Fruit fly (Drosophila melanogaster): ENCODE data around the gene CG14546.

Gene CG14546

DNA sequence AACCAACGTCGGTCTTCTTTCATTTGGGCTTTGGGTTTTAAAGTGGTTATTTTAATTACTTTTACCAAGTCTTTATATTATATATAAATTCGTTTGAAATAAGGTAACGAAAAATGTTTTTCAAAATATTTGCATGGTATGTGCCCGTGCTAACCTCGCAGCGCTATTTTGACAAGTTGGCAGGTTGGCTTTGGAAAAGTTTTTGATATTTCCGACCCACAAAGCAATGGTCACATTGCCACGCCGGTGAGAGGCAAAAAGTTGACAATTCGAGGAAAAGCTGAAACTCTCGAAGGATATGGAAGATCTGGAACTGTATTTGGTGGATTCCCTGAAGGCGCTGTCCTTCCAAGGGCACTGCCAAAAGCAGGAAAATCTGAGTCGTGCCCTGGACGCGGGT, 29.2 kb downstream of the CG14546 start, which contains the start of gene CG5913:
Gene CG5913, plus strand, starts transcription at position 224 of the 400 bp plus-strand sequence.
- TF ChIP-seq Side (GFP tag; optimal IDR thresholded peaks at IDR 0.05), result no peak
- peak; percentile 66 for TF ChIP-seq MESR4 (GFP tag; optimal IDR thresholded peaks at IDR 0.05)
- TF ChIP-seq Dp (GFP tag; optimal IDR thresholded peaks at IDR 0.05), result peak; percentile 57
- TF ChIP-seq HmgZ (tag; optimal IDR thresholded peaks at IDR 0.05), result peak; percentile 47
- TF ChIP-seq CG3726 (GFP tag; IDR thresholded peaks at IDR 0.05), result no peak
- TF ChIP-seq CG17912 (GFP tag; optimal IDR thresholded peaks at IDR 0.05), result no peak
- peak; percentile 85 for TF ChIP-seq gfzf (GFP tag; optimal IDR thresholded peaks at IDR 0.05)
- no peak for TF ChIP-seq zen (tag; optimal IDR thresholded peaks at IDR 0.05)
- TF ChIP-seq CG6791 (GFP tag; IDR thresholded peaks at IDR 0.05; ENCODE audit: partially characterized antibody), result 0 out of 3 replicates have a peak, but pooled peaks have one; percentile 25
- peak; percentile 21; the same call in 1 of the 3 replicates for TF ChIP-seq CG34422 (GFP tag; IDR thresholded peaks at IDR 0.05)
- TF ChIP-seq CG4617 (GFP tag; optimal IDR thresholded peaks at IDR 0.05; ENCODE audit: borderline replicate concordance), result peak; percentile 81
- TF ChIP-seq fd64A (GFP tag; optimal IDR thresholded peaks at IDR 0.05), result no peak
- TF ChIP-seq vvl (GFP tag; IDR thresholded peaks at IDR 0.05), result 0 out of 2 replicates have a peak, but pooled peaks have one; percentile 6
- peak; percentile 20 for TF ChIP-seq sens (GFP tag)
- TF ChIP-seq bbx (GFP tag; IDR thresholded peaks at IDR 0.05; ENCODE audit: partially characterized antibody), result peak; percentile 49; the same call in 1 of the 2 replicates
- TF ChIP-seq Lhr (GFP tag; optimal IDR thresholded peaks at IDR 0.05), result peak; percentile 53
- peak; percentile 72 for TF ChIP-seq Sry-β (GFP tag; optimal IDR thresholded peaks at IDR 0.05)
- peak; percentile 95 for TF ChIP-seq MBD-R2 (GFP tag; IDR thresholded peaks at IDR 0.05)
- TF ChIP-seq ap (GFP tag; IDR thresholded peaks at IDR 0.05), result no peak
- TF ChIP-seq Myb (GFP tag; optimal IDR thresholded peaks at IDR 0.05), result peak; percentile 77
- TF ChIP-seq CG17568 (GFP tag; optimal IDR thresholded peaks at IDR 0.05), result no peak
- 0 out of 2 replicates have a peak, but pooled peaks have one; percentile 32 for TF ChIP-seq Dref (GFP tag; IDR thresholded peaks at IDR 0.05)
- TF ChIP-seq CTCF (GFP tag; optimal IDR thresholded peaks at IDR 0.05), result peak; percentile 55
- TF ChIP-seq stwl (tag; optimal IDR thresholded peaks at IDR 0.05), result peak; percentile 94
- TF ChIP-seq CG15479 (GFP tag; optimal IDR thresholded peaks at IDR 0.05), result no peak
- no peak for TF ChIP-seq CG3065 (GFP tag; optimal IDR thresholded peaks at IDR 0.05)
- peak; percentile 84 for TF ChIP-seq pzg (GFP tag; optimal IDR thresholded peaks at IDR 0.05)
- TF ChIP-seq Hmr (GFP tag; optimal IDR thresholded peaks at IDR 0.05), result peak; percentile 45
- TF ChIP-seq tap (tag; optimal IDR thresholded peaks at IDR 0.05), result no peak
- TF ChIP-seq unc-4 (GFP tag; IDR thresholded peaks at IDR 0.05; ENCODE audit: partially characterized antibody), result peak; percentile 22; the same call in 1 of the 2 replicates
- TF ChIP-seq bsh (GFP tag; optimal IDR thresholded peaks at IDR 0.05), result no peak
- TF ChIP-seq YL-1 (GFP tag; optimal IDR thresholded peaks at IDR 0.05), result peak; percentile 54
- no peak for TF ChIP-seq sisA (GFP tag; IDR thresholded peaks at IDR 0.05)
- no peak for TF ChIP-seq lmd (GFP tag; IDR thresholded peaks at IDR 0.05)
- TF ChIP-seq bigmax (GFP tag; optimal IDR thresholded peaks at IDR 0.05), result no peak
- no peak for TF ChIP-seq CG10462 (GFP tag; optimal IDR thresholded peaks at IDR 0.05)
- no peak for TF ChIP-seq Stat92E (GFP tag; optimal IDR thresholded peaks at IDR 0.05)
- TF ChIP-seq amos (GFP tag; IDR thresholded peaks at IDR 0.05; ENCODE audit: partially characterized antibody), result peak; percentile 31; the same call in 1 of the 2 replicates
- TF ChIP-seq Med (GFP tag), result peak; percentile 77
- peak; percentile 53 for TF ChIP-seq CG3847 (GFP tag; IDR thresholded peaks at IDR 0.05)
- TF ChIP-seq Sox100B (GFP tag; optimal IDR thresholded peaks at IDR 0.05), result no peak
- no peak for TF ChIP-seq CG11723 (GFP tag; optimal IDR thresholded peaks at IDR 0.05)
- no peak for TF ChIP-seq NK7.1 (GFP tag; optimal IDR thresholded peaks at IDR 0.05)
- no peak for TF ChIP-seq dmrt11E (tag; optimal IDR thresholded peaks at IDR 0.05)
- no peak for TF ChIP-seq Hr51 (GFP tag; optimal IDR thresholded peaks at IDR 0.05)
- TF ChIP-seq E2f2 (GFP tag; IDR thresholded peaks at IDR 0.05), result peak; percentile 70
- TF ChIP-seq Bgb (GFP tag; IDR thresholded peaks at IDR 0.05; ENCODE audit: partially characterized antibody), result 0 out of 2 replicates have a peak, but pooled peaks have one; percentile 12
- TF ChIP-seq CG6813 (GFP tag; optimal IDR thresholded peaks at IDR 0.05), result no peak
- peak; percentile 63; the same call in 1 of the 2 replicates for TF ChIP-seq CG13287 (GFP tag; IDR thresholded peaks at IDR 0.05; ENCODE audit: partially characterized antibody)

Data from whole organism, embryonic.